Fruit fly (Drosophila melanogaster) whole organism, adult: ENCODE results near the gene tal-1A.

Source experiments
- CG11617 ChIP-seq: fragments of 200-800 bp; sonication (Bioruptor generic); optimal IDR thresholded peaks from 2 replicates; lab custom pipeline; 2017; ENCODE audit warnings: mild to moderate bottlenecking, missing biosample characterization, missing genetic modification reagents, missing genetic modification characterization
- CG12768 ChIP-seq: fragments of 200-800 bp; sonication (Bioruptor generic); optimal IDR thresholded peaks from 2 replicates; lab custom pipeline; 2017; ENCODE audit warnings: missing biosample characterization, missing genetic modification characterization, mild to moderate bottlenecking, moderate library complexity, missing genetic modification reagents
- CG14711 ChIP-seq: fragments of 200-800 bp; sonication (Bioruptor generic); optimal IDR thresholded peaks from 2 replicates; lab custom pipeline; 2018; ENCODE audit warnings: missing biosample characterization, mild to moderate bottlenecking, missing genetic modification characterization, moderate library complexity
- CG1620 ChIP-seq: fragments of 200-800 bp; sonication (Bioruptor generic); optimal IDR thresholded peaks from 2 replicates; lab custom pipeline; 2016; ENCODE audit warnings: missing biosample characterization, missing genetic modification characterization
- CG33017 ChIP-seq: fragments of 200-800 bp; sonication (Bioruptor generic); optimal IDR thresholded peaks from 2 replicates; lab custom pipeline; 2018; ENCODE audit warnings: missing biosample characterization, mild to moderate bottlenecking, missing genetic modification characterization, moderate library complexity
- CG5204 ChIP-seq: fragments of 200-800 bp; sonication (Bioruptor generic); optimal IDR thresholded peaks from 2 replicates; lab custom pipeline; 2016; ENCODE audit warnings: missing biosample characterization, missing genetic modification characterization
- CG7045 ChIP-seq: fragments of 200-800 bp; sonication (Bioruptor generic); optimal IDR thresholded peaks from 2 replicates; lab custom pipeline; 2017; ENCODE audit warnings: missing biosample characterization, mild to moderate bottlenecking, missing genetic modification characterization
- CG7101 ChIP-seq: fragments of 200-800 bp; sonication (Bioruptor generic); optimal IDR thresholded peaks from 2 replicates; lab custom pipeline; 2018; ENCODE audit warnings: missing biosample characterization, mild to moderate bottlenecking, missing genetic modification characterization, moderate library complexity
- Clk ChIP-seq: fragments of 200-800 bp; sonication (Bioruptor generic); optimal IDR thresholded peaks from 2 replicates; lab custom pipeline; 2017; ENCODE audit warnings: missing biosample characterization, missing genetic modification characterization
- Crg-1 ChIP-seq: fragments of 200-800 bp; sonication (Bioruptor generic); optimal IDR thresholded peaks from 2 replicates; lab custom pipeline; 2016; ENCODE audit warnings: missing biosample characterization, missing genetic modification characterization
- Hr96 ChIP-seq: fragments of 200-800 bp; sonication (Bioruptor generic); optimal IDR thresholded peaks from 2 replicates; lab custom pipeline; 2016; ENCODE audit warnings: missing biosample characterization, missing genetic modification characterization
- Mnt ChIP-seq: fragments of 200-800 bp; sonication (Bioruptor generic); optimal IDR thresholded peaks from 2 replicates; lab custom pipeline; 2016; ENCODE audit warnings: missing biosample characterization, mild to moderate bottlenecking, missing genetic modification characterization
- bab1 ChIP-seq: fragments of 200-800 bp; sonication (Bioruptor generic); optimal IDR thresholded peaks from 3 replicates; lab custom pipeline; 2019; ENCODE audit warnings: missing biosample characterization, mild to moderate bottlenecking, missing genetic modification characterization, moderate library complexity
- cic ChIP-seq: fragments of 200-800 bp; sonication (Bioruptor generic); optimal IDR thresholded peaks from 2 replicates; lab custom pipeline; 2017; ENCODE audit warnings: missing biosample characterization, mild to moderate bottlenecking, missing genetic modification characterization, moderate library complexity
- cnc ChIP-seq, 2 experiments: fragments of >200 bp; optimal IDR thresholded peaks; 2 replicates each; lab custom pipeline; 2017
- kay ChIP-seq: fragments of 200-800 bp; sonication (Bioruptor generic); peaks from one replicate; lab custom pipeline; 2016; ENCODE audit warnings: missing biosample characterization, missing genetic modification characterization, borderline replicate concordance
- ovo ChIP-seq: fragments of 200-800 bp; sonication (Bioruptor generic); optimal IDR thresholded peaks from 2 replicates; lab custom pipeline; 2016; ENCODE audit warnings: missing biosample characterization, missing genetic modification characterization
- pad ChIP-seq: fragments of 200-800 bp; sonication (Bioruptor generic); optimal IDR thresholded peaks from 3 replicates; lab custom pipeline; 2017; ENCODE audit warnings: missing biosample characterization, missing genetic modification characterization, mild to moderate bottlenecking, moderate library complexity, missing genetic modification reagents
- tj ChIP-seq: fragments of 200-800 bp; sonication (Bioruptor generic); optimal IDR thresholded peaks from 3 replicates; lab custom pipeline; 2017; ENCODE audit warnings: missing biosample characterization, mild to moderate bottlenecking, missing genetic modification characterization, moderate library complexity
- toe ChIP-seq: fragments of 200-800 bp; sonication (Bioruptor generic); optimal IDR thresholded peaks from 2 replicates; lab custom pipeline; 2016; ENCODE audit warnings: missing biosample characterization, missing genetic modification characterization

tal-1A gene

DNA sequence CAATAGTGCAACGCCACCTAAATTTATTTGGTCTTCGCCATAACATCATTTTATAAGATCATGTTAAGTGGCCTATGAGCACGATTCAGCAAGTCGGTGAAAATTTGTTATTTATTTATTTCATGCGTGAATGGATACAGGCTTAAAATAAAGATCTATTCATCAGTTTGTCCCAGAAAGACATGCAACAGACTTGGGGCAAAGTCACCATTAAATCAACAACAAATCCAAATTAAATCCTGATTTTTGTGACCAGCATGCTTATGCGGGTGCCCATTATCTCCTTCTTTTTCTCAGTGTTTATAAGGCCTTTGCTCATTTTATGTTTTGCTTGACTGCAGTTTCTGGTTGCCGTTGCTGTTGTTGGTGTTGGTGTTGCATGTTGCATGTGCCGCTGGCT lies 5.0 kb upstream of the tal-1A start:
- no peak for TF ChIP-seq kay
- TF ChIP-seq CG14711: no peak
- no peak for TF ChIP-seq CG33017 (tag; lab: Kevin White, UChicago)
- TF ChIP-seq CG5204 (GFP tag; lab: Kevin White, UChicago): no peak
- TF ChIP-seq CG7101 (tag; lab: Kevin White, UChicago): no peak
- no peak for TF ChIP-seq ovo (GFP tag; lab: Kevin White, UChicago)
- no peak for TF ChIP-seq Hr96 (GFP tag; lab: Kevin White, UChicago)
- TF ChIP-seq Clk: no peak
- no peak for TF ChIP-seq bab1 (GFP tag; lab: Kevin White, UChicago)
- no peak for TF ChIP-seq Crg-1 (GFP tag; lab: Kevin White, UChicago)
- no peak for TF ChIP-seq CG11617 (GFP tag; lab: Kevin White, UChicago)
- TF ChIP-seq cnc (optimal IDR thresholded peaks at IDR 0.05; lab: Kevin White, UChicago): no peak
- TF ChIP-seq CG7045 (GFP tag; lab: Kevin White, UChicago): no peak
- no peak for TF ChIP-seq tj
- no peak for TF ChIP-seq CG12768
- no peak for TF ChIP-seq CG1620
- no peak for TF ChIP-seq toe (GFP tag; lab: Kevin White, UChicago)
- TF ChIP-seq pad (GFP tag; lab: Kevin White, UChicago): no peak
- no peak for TF ChIP-seq Mnt (GFP tag; lab: Kevin White, UChicago)

DNA sequence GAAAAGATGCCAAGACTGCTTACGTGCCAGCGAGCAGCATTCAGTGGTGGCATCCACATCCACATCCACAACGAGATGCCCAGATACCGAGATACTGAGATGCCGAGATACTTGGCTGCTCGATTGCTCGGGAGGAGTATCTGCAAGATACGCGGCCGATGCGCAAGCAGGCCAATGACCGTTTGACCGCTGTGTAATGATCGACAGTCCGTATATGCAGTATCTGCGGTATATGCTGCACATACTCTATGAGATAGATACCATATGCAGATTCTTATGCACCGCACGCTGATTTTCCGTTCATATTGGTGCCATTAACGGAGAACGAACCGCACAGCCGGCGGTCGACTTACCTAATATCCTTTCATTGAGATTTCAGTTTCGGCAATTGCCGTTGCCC lies 3.6 kb upstream of the tal-1A start:
- no peak for TF ChIP-seq Hr96 (GFP tag; lab: Kevin White, UChicago)
- TF ChIP-seq bab1 (GFP tag; lab: Kevin White, UChicago): no peak
- no peak for TF ChIP-seq CG7045 (GFP tag; lab: Kevin White, UChicago)
- no peak for TF ChIP-seq CG14711
- TF ChIP-seq Clk: no peak
- no peak for TF ChIP-seq CG5204 (GFP tag; lab: Kevin White, UChicago)
- no peak for TF ChIP-seq tj
- no peak for TF ChIP-seq pad (GFP tag; lab: Kevin White, UChicago)
- no peak for TF ChIP-seq cic (GFP tag; lab: Kevin White, UChicago)
- TF ChIP-seq CG33017 (tag; lab: Kevin White, UChicago): no peak
- TF ChIP-seq cnc (optimal IDR thresholded peaks at IDR 0.05; lab: Kevin White, UChicago): no peak
- TF ChIP-seq CG7101 (tag; lab: Kevin White, UChicago): no peak
- TF ChIP-seq CG1620: no peak
- TF ChIP-seq Mnt (GFP tag; lab: Kevin White, UChicago): no peak
- no peak for TF ChIP-seq CG11617 (GFP tag; lab: Kevin White, UChicago)
- TF ChIP-seq ovo (GFP tag; lab: Kevin White, UChicago): no peak
- TF ChIP-seq Crg-1 (GFP tag; lab: Kevin White, UChicago): no peak
- no peak for TF ChIP-seq kay
- TF ChIP-seq CG12768: no peak
- TF ChIP-seq toe (GFP tag; lab: Kevin White, UChicago): no peak

DNA sequence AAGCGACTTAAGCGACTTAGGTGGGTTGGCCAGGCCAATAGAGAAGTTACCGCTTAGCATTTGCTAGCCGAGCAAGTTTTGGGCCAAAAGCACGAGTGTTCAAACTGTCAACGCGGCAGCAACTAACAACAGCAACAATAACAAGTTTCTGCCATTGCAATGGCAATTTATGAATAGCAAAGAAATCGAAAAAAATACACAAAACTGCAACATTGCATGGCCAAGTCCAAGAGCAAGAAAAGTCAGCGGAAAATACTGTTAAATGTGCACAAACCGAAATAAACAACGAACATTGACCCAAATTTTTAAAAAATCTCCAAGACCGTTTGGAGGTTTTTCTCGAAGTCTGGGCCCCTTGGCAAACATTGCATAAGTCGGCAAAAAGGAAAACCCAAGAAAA lies 2.6 kb upstream of the tal-1A start:
- no peak for TF ChIP-seq pad (GFP tag; lab: Kevin White, UChicago)
- TF ChIP-seq CG14711: no peak
- TF ChIP-seq tj: peak; percentile 91
- TF ChIP-seq CG5204 (GFP tag; lab: Kevin White, UChicago): no peak

DNA sequence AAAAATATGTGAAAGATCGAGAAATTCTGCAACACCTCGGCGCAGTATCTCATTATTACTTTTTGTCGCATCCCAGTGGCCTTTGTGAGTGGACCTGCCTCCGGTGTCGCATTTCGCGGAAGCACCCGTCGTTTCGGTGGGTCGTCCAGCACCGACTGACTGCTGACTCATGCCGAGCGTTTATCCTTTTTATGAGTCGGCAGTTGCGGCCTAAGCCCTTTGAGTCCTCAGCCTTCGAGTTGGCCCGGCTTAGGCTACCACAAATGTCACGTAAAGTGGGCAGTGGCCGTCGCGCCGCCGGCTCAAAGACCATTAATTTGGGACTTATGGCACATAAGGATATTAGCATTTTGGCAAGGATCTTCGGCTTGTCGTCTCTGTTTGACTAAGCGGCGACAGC lies 1.2 kb upstream of the tal-1A start:
- TF ChIP-seq CG33017 (tag; lab: Kevin White, UChicago): no peak

DNA sequence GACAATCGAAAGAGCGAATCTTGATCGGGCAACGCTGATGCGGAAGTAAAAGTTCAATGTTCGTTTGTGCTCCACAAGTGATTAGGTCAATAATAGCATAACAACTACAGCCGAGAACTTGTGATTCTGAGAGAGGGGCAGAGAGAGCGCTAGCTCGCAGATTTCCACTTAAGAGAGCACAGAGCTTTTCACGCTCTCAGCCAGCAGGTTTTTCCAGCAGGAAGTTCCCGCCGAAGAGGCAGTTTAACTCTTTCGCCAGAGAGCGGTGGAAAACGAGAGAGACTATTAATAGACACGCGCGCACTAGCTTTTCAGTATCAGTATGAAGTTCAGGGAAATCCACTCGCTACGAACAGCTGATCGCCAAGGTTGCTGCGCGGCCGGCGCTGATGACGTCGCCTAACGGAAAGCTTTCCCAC lies 2.1 kb downstream of the tal-1A start:
- peak; percentile 1 for TF ChIP-seq CG33017 (tag; lab: Kevin White, UChicago)
- TF ChIP-seq kay: peak; percentile 41
- TF ChIP-seq Clk: no peak

DNA sequence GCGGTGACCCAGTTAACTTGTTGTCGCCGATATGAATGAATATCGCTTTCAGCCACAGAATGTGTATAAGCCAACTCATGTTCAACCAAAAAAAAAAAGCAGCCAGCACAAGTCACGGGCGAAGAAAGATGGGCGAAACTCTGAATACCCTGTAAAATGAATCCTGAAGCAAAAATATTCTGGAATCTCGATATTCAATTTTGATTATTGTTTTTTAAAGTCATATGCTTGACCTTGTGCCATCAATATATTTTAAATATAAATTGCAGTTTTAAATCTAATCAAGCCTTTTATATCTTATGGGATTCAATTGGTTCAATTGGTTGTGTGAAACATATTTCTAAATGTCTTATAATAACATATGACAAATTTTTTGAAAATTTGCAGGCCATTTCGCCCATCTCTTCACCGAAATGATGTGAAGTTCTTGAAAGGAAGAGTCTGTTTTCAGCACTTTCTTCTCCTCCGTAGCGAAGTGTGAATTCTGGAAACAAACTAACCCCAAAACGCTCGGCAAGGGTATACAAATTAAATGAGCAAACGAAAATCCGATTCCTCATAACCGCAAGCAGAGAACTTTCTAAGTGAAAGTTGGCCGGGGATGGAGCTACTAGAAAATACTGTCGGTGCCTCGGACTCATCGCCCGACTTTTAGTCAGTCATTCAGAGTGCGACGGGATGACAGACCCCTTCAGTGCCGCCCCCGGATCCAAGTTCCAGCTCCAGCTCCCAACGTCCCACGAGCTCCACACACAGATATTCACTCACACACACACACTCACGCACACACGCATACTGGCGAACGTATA lies 2.9 kb downstream of the tal-1A start:
- peak; percentile 58 for TF ChIP-seq kay
- TF ChIP-seq CG5204 (GFP tag; lab: Kevin White, UChicago): no peak

DNA sequence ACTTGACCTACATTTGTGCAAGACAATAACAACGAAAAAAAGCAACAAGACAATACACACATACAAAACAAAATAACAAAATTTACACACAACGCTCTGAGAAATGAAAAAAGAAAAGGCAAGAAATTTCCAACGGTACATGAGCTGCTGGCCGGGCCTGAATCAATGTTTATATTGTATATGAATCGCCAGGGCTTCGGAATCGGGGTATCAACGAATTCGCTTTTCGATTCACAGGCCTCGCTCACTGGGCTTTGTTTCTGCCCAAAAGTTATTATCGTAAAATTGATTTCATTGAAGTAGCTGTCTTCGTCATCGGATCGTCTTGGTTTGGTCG lies 3.4 kb downstream of the tal-1A start:
- TF ChIP-seq tj (peak; percentile 6), Clk (no peak)
